Fruit fly (Drosophila melanogaster) whole organism, prepupa: ENCODE measurements around the gene CG32987.

ENCODE experiments used
- CG16779 ChIP-seq: fragments of 200-800 bp; sonication (Bioruptor generic); optimal IDR thresholded peaks from 3 replicates; lab custom pipeline; 2017; ENCODE audit warnings: missing biosample characterization, mild to moderate bottlenecking, missing genetic modification characterization
- CG32006 ChIP-seq: fragments of 200-800 bp; sonication (Bioruptor generic); optimal IDR thresholded peaks from 3 replicates; lab custom pipeline; 2017; ENCODE audit warnings: missing biosample characterization, mild to moderate bottlenecking, missing genetic modification characterization
- CG9139 ChIP-seq: fragments of 200-800 bp; sonication (Bioruptor generic); optimal IDR thresholded peaks from 3 replicates; lab custom pipeline; 2017; ENCODE audit warnings: missing biosample characterization, mild to moderate bottlenecking, missing genetic modification characterization
- Ets96B ChIP-seq: fragments of 200-800 bp; optimal IDR thresholded peaks from 2 replicates; lab custom pipeline; 2019; ENCODE audit warnings: missing biosample characterization, mild to moderate bottlenecking, missing genetic modification characterization, moderate library complexity
- Lpt ChIP-seq: fragments of 200-800 bp; sonication (Bioruptor generic); optimal IDR thresholded peaks from 3 replicates; lab custom pipeline; 2016; ENCODE audit warnings: missing biosample characterization, missing genetic modification characterization
- OdsH ChIP-seq: fragments of 200-800 bp; sonication (Bioruptor generic); optimal IDR thresholded peaks from 3 replicates; lab custom pipeline; 2016; ENCODE audit warnings: missing biosample characterization, missing genetic modification characterization
- net ChIP-seq: fragments of 200-800 bp; sonication (Bioruptor generic); optimal IDR thresholded peaks from 3 replicates; lab custom pipeline; 2016; ENCODE audit warnings: missing biosample characterization, missing genetic modification characterization
- spab ChIP-seq: fragments of 200-800 bp; sonication (Bioruptor generic); optimal IDR thresholded peaks from 2 replicates; lab custom pipeline; 2017; ENCODE audit warnings: missing biosample characterization, mild to moderate bottlenecking, missing genetic modification characterization, missing genetic modification reagents

DNA sequence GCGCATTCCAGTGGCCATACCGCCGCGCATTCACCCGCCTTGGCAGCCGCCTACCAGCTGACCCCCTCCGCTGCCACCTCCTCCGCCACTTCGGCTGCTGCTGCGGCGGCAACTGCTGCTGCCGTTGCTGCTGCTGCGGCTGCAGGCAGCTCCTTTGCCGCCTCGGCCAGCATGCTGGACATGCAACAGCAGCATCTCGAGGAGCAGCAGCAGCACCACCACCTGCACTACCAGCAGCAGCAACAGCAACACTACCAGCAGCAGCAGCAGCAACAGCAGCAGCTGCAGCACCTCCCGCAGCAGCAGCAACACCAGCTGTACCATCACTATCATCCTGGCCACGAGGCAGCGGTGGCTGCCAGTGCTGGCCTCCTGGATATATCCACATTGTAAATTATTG is 35.2 kb upstream of the CG32987 start:
- no peak for TF ChIP-seq spab (GFP tag; lab: Kevin White, UChicago)
- TF ChIP-seq CG16779 (tag; lab: Kevin White, UChicago) = no peak
- no peak for TF ChIP-seq OdsH
- no peak for TF ChIP-seq net (GFP tag; lab: Kevin White, UChicago)
- no peak for TF ChIP-seq CG9139 (GFP tag; lab: Kevin White, UChicago)
- no peak for TF ChIP-seq CG32006 (GFP tag; lab: Kevin White, UChicago)
- no peak for TF ChIP-seq Ets96B (tag; lab: Kevin White, UChicago)
- no peak for TF ChIP-seq Lpt (GFP tag; lab: Kevin White, UChicago)
